Worm (Caenorhabditis elegans) whole organism, L1 larva: ENCODE data around the gene M02B7.2.

Source experiments
- ama-1 ChIP-seq: fragments of 150-350 bp; optimal IDR thresholded peaks from 2 replicates; lab custom pipeline; 2014
- elt-3 ChIP-seq, 6 experiments: fragments of 150-350 bp in 1 of 6; sonication (generic microtip); optimal IDR thresholded peaks; 2 replicates each; lab custom pipeline; 2017 to 2018; ENCODE audit warnings: missing biosample characterization in 6 of 6, missing genetic modification characterization in 6 of 6, inconsistent platforms in 1 of 6
- fkh-10 ChIP-seq: sonication (generic microtip); optimal IDR thresholded peaks from 2 replicates; lab custom pipeline; 2017; ENCODE audit warnings: missing biosample characterization, missing genetic modification reagents, missing genetic modification characterization
- lin-13 ChIP-seq: fragments of 150-350 bp; optimal IDR thresholded peaks from 2 replicates; lab custom pipeline; 2014; ENCODE audit warnings: missing biosample characterization, missing genetic modification reagents, missing genetic modification characterization
- lin-14 ChIP-seq: fragments of 200-800 bp; sonication (Bioruptor generic); optimal IDR thresholded peaks from 2 replicates; lab custom pipeline; 2018; ENCODE audit warnings: mild to moderate bottlenecking, missing genetic modification characterization, moderate library complexity, missing compliant biosample characterization
- lin-15B ChIP-seq: fragments of 150-350 bp; sonication (generic microtip); optimal IDR thresholded peaks from 3 replicates; lab custom pipeline; 2014; ENCODE audit warnings: missing biosample characterization, missing genetic modification characterization
- lin-39 ChIP-seq: fragments of 150-350 bp; optimal IDR thresholded peaks from 2 replicates; lab custom pipeline; 2014; ENCODE audit warnings: missing biosample characterization, missing genetic modification reagents, missing genetic modification characterization
- lsy-2 ChIP-seq, 2 experiments: fragments of 150-350 bp; optimal IDR thresholded peaks; 2 replicates each; lab custom pipeline; 2014; ENCODE audit warnings: missing biosample characterization in 2 of 2, missing genetic modification characterization in 2 of 2
- mab-9 ChIP-seq: fragments of 200-800 bp; sonication (Bioruptor generic); IDR thresholded peaks from 2 replicates; pipeline ENCODE4 v1.3.6; 2022; ENCODE audit warnings: missing genetic modification reagents, missing genetic modification characterization, missing compliant biosample characterization
- nhr-237 ChIP-seq: fragments of 150-350 bp; optimal IDR thresholded peaks from 2 replicates; lab custom pipeline; 2014; ENCODE audit warnings: missing biosample characterization, missing genetic modification characterization
- nhr-90 ChIP-seq: sonication (generic microtip); optimal IDR thresholded peaks from 2 replicates; lab custom pipeline; 2016; ENCODE audit warnings: mild to moderate bottlenecking, missing genetic modification characterization, missing compliant biosample characterization; ENCODE audit not compliant: poor library complexity
- pqm-1 ChIP-seq: sonication (generic microtip); optimal IDR thresholded peaks from 3 replicates; lab custom pipeline; 2017; ENCODE audit warnings: missing biosample characterization, missing genetic modification characterization
- snpc-4 ChIP-seq: fragments of 150-350 bp; optimal IDR thresholded peaks from 2 replicates; lab custom pipeline; 2014; ENCODE audit warnings: missing biosample characterization, missing genetic modification characterization
- tbx-2 ChIP-seq: sonication (generic microtip); optimal IDR thresholded peaks from 2 replicates; lab custom pipeline; 2016; ENCODE audit warnings: missing genetic modification characterization, missing compliant biosample characterization

ce11 chrIV:3841607-3842006 lies 38.2 kb downstream of the M02B7.2 start:
- TF ChIP-seq pqm-1 (tag; lab: Kevin White, UChicago) (no peak), lin-15B (no peak), lin-14 (GFP tag; lab: Kevin White, UChicago) (no peak), tbx-2 (tag; lab: Kevin White, UChicago) (no peak), nhr-237 (tag; lab: Kevin White, UChicago) (no peak), lin-39 (tag; lab: Kevin White, UChicago) (no peak), mab-9 (GFP tag; lab: Robert Waterston, UW) (no peak), lin-13 (GFP tag; lab: Kevin White, UChicago) (no peak), nhr-90 (tag; lab: Kevin White, UChicago) (no peak), fkh-10 (GFP tag; lab: Kevin White, UChicago) (no peak), ama-1 (lab: Kevin White, UChicago) (no peak), snpc-4 (tag; lab: Kevin White, UChicago) (no peak), lsy-2 (tag; optimal IDR thresholded peaks at IDR 0.05; lab: Kevin White, UChicago) (no peak), elt-3 (tag; optimal IDR thresholded peaks at IDR 0.05; lab: Kevin White, UChicago) (no peak)
